Worm (Caenorhabditis elegans) whole organism, L1 larva: ENCODE results near the gene sem-5.

Experiments used
- ama-1 ChIP-seq: fragments of 150-350 bp; optimal IDR thresholded peaks from 2 replicates; lab custom pipeline; 2014
- unc-130 ChIP-seq: fragments of 150-350 bp; optimal IDR thresholded peaks from 2 replicates; lab custom pipeline; 2017; ENCODE audit warnings: missing biosample characterization, missing genetic modification characterization, inconsistent platforms
- unc-62 ChIP-seq: fragments of 150-350 bp; optimal IDR thresholded peaks from 2 replicates; lab custom pipeline; 2014; ENCODE audit warnings: missing biosample characterization, missing genetic modification reagents, missing genetic modification characterization

- TF ChIP-seq unc-130 (tag; lab: Kevin White, UChicago) (no peak), unc-62 (no peak), ama-1 (no peak)
Observed at ce11 chrX:7930450-7930849, 31.1 kb downstream of the sem-5 start, which contains the start of gene zig-3.
